Fruit fly (Drosophila melanogaster) whole organism, prepupa: ENCODE data around the gene Tdg.

Experiments
- Blimp-1 ChIP-seq: fragments of 200-800 bp; sonication (Bioruptor generic); optimal IDR thresholded peaks from 3 replicates; lab custom pipeline; 2017; ENCODE audit warnings: missing biosample characterization, missing genetic modification characterization, mild to moderate bottlenecking, moderate library complexity, missing genetic modification reagents
- CG10669 ChIP-seq: fragments of 200-800 bp; sonication (Bioruptor generic); optimal IDR thresholded peaks from 3 replicates; lab custom pipeline; 2018; ENCODE audit warnings: missing biosample characterization, mild to moderate bottlenecking, missing genetic modification characterization, moderate library complexity
- CG11294 ChIP-seq: fragments of 200-800 bp; sonication (Bioruptor generic); IDR thresholded peaks from 2 replicates; pipeline ENCODE4 v1.3.6; 2022; ENCODE audit warnings: missing biosample characterization, missing genetic modification characterization
- CG11902 ChIP-seq: fragments of 200-800 bp; sonication (Bioruptor generic); optimal IDR thresholded peaks from 3 replicates; lab custom pipeline; 2016; ENCODE audit warnings: missing biosample characterization, missing genetic modification characterization
- CG1621 ChIP-seq: fragments of 200-800 bp; sonication (Bioruptor generic); optimal IDR thresholded peaks from 3 replicates; lab custom pipeline; 2018; ENCODE audit warnings: missing biosample characterization, mild to moderate bottlenecking, missing genetic modification characterization
- CG16779 ChIP-seq: fragments of 200-800 bp; sonication (Bioruptor generic); optimal IDR thresholded peaks from 3 replicates; lab custom pipeline; 2017; ENCODE audit warnings: missing biosample characterization, mild to moderate bottlenecking, missing genetic modification characterization
- CG3032 ChIP-seq: fragments of 200-800 bp; optimal IDR thresholded peaks from 2 replicates; lab custom pipeline; 2019; ENCODE audit warnings: missing biosample characterization, mild to moderate bottlenecking, missing genetic modification characterization, moderate library complexity
- CG31627 ChIP-seq: fragments of 200-800 bp; sonication (Bioruptor generic); optimal IDR thresholded peaks from 3 replicates; lab custom pipeline; 2016; ENCODE audit warnings: missing biosample characterization, missing genetic modification characterization
- CG32006 ChIP-seq: fragments of 200-800 bp; sonication (Bioruptor generic); optimal IDR thresholded peaks from 3 replicates; lab custom pipeline; 2017; ENCODE audit warnings: missing biosample characterization, mild to moderate bottlenecking, missing genetic modification characterization
- CG3919 ChIP-seq: fragments of 200-800 bp; sonication (Bioruptor generic); optimal IDR thresholded peaks from 3 replicates; lab custom pipeline; 2016; ENCODE audit warnings: missing biosample characterization, missing genetic modification characterization
- CG4318 ChIP-seq: fragments of 200-800 bp; sonication (Bioruptor generic); optimal IDR thresholded peaks from 3 replicates; lab custom pipeline; 2017; ENCODE audit warnings: missing biosample characterization, mild to moderate bottlenecking, missing genetic modification characterization
- CG6276 ChIP-seq: fragments of 200-800 bp; sonication (Bioruptor generic); optimal IDR thresholded peaks from 2 replicates; lab custom pipeline; 2017; ENCODE audit warnings: missing biosample characterization, mild to moderate bottlenecking, missing genetic modification characterization
- CG7368 ChIP-seq: fragments of 200-800 bp; sonication (Bioruptor generic); optimal IDR thresholded peaks from 3 replicates; lab custom pipeline; 2016; ENCODE audit warnings: missing biosample characterization, missing genetic modification characterization
- CG9139 ChIP-seq: fragments of 200-800 bp; sonication (Bioruptor generic); optimal IDR thresholded peaks from 3 replicates; lab custom pipeline; 2017; ENCODE audit warnings: missing biosample characterization, mild to moderate bottlenecking, missing genetic modification characterization
- Eip75B ChIP-seq: fragments of 200-800 bp; sonication (Bioruptor generic); optimal IDR thresholded peaks from 3 replicates; lab custom pipeline; 2016; ENCODE audit warnings: missing biosample characterization, missing genetic modification characterization
- Eip78C ChIP-seq: fragments of 200-800 bp; sonication (Bioruptor generic); peaks from one replicate; lab custom pipeline; 2016; ENCODE audit warnings: missing biosample characterization, missing genetic modification characterization
- Eip93F ChIP-seq: fragments of 200-800 bp; sonication (Bioruptor generic); optimal IDR thresholded peaks from 2 replicates; lab custom pipeline; 2016; ENCODE audit warnings: missing biosample characterization, mild to moderate bottlenecking, missing genetic modification characterization
- Ets21C ChIP-seq: fragments of 200-800 bp; sonication (Bioruptor generic); optimal IDR thresholded peaks from 3 replicates; lab custom pipeline; 2016; ENCODE audit warnings: missing biosample characterization, missing genetic modification characterization
- Ets96B ChIP-seq: fragments of 200-800 bp; optimal IDR thresholded peaks from 2 replicates; lab custom pipeline; 2019; ENCODE audit warnings: missing biosample characterization, mild to moderate bottlenecking, missing genetic modification characterization, moderate library complexity
- Gug ChIP-seq: fragments of 200-800 bp; sonication (Bioruptor generic); IDR thresholded peaks from 2 replicates; pipeline ENCODE4 v1.3.6; 2022; ENCODE audit warnings: missing biosample characterization, missing genetic modification characterization
- Hr38 ChIP-seq: sonication (Bioruptor generic); optimal IDR thresholded peaks from 2 replicates; lab custom pipeline; 2016; ENCODE audit warnings: missing biosample characterization, missing genetic modification characterization
- Hr39 ChIP-seq: fragments of 200-800 bp; sonication (Bioruptor generic); optimal IDR thresholded peaks from 2 replicates; lab custom pipeline; 2016; ENCODE audit warnings: missing biosample characterization, missing genetic modification characterization
- Hr4 ChIP-seq: fragments of 200-800 bp; sonication (Bioruptor generic); optimal IDR thresholded peaks from 3 replicates; lab custom pipeline; 2016; ENCODE audit warnings: missing biosample characterization, missing genetic modification characterization
- Lpt ChIP-seq: fragments of 200-800 bp; sonication (Bioruptor generic); optimal IDR thresholded peaks from 3 replicates; lab custom pipeline; 2016; ENCODE audit warnings: missing biosample characterization, missing genetic modification characterization
- Met ChIP-seq: fragments of 200-800 bp; sonication (Bioruptor generic); optimal IDR thresholded peaks from 3 replicates; lab custom pipeline; 2016; ENCODE audit warnings: missing biosample characterization, missing genetic modification characterization
- OdsH ChIP-seq: fragments of 200-800 bp; sonication (Bioruptor generic); optimal IDR thresholded peaks from 3 replicates; lab custom pipeline; 2016; ENCODE audit warnings: missing biosample characterization, missing genetic modification characterization
- Smox ChIP-seq: fragments of 200-800 bp; sonication (Bioruptor generic); optimal IDR thresholded peaks from 3 replicates; lab custom pipeline; 2016; ENCODE audit warnings: missing biosample characterization, missing genetic modification characterization
- Sox102F ChIP-seq: fragments of 200-800 bp; sonication (Bioruptor generic); optimal IDR thresholded peaks from 2 replicates; lab custom pipeline; 2016; ENCODE audit warnings: missing biosample characterization, mild to moderate bottlenecking, missing genetic modification characterization
- Sox14 ChIP-seq: fragments of 200-800 bp; sonication (Bioruptor generic); optimal IDR thresholded peaks from 3 replicates; lab custom pipeline; 2016; ENCODE audit warnings: missing biosample characterization, missing genetic modification characterization
- Sox15 ChIP-seq: fragments of 200-800 bp; sonication (Bioruptor generic); optimal IDR thresholded peaks from 3 replicates; lab custom pipeline; 2016; ENCODE audit warnings: missing biosample characterization, missing genetic modification characterization
- achi ChIP-seq: fragments of 200-800 bp; sonication (Bioruptor generic); optimal IDR thresholded peaks from 3 replicates; lab custom pipeline; 2016; ENCODE audit warnings: missing biosample characterization, missing genetic modification characterization
- acj6 ChIP-seq: fragments of 200-800 bp; sonication (Bioruptor generic); optimal IDR thresholded peaks from 3 replicates; lab custom pipeline; 2016; ENCODE audit warnings: missing biosample characterization, missing genetic modification characterization
- cyc ChIP-seq: fragments of 200-800 bp; sonication (Bioruptor generic); optimal IDR thresholded peaks from 3 replicates; lab custom pipeline; 2016; ENCODE audit warnings: missing biosample characterization, missing genetic modification characterization
- dac ChIP-seq: fragments of 200-800 bp; sonication (Bioruptor generic); optimal IDR thresholded peaks from 2 replicates; lab custom pipeline; 2017; ENCODE audit warnings: missing biosample characterization, mild to moderate bottlenecking, missing genetic modification characterization
- dsx ChIP-seq: fragments of 200-800 bp; optimal IDR thresholded peaks from 3 replicates; lab custom pipeline; 2019; ENCODE audit warnings: missing biosample characterization, mild to moderate bottlenecking, missing genetic modification characterization, moderate library complexity; ENCODE audit not compliant: poor library complexity, severe bottlenecking
- eg ChIP-seq: fragments of 200-800 bp; sonication (Bioruptor generic); IDR thresholded peaks from 3 replicates; pipeline ENCODE4 v1.3.6; 2022; ENCODE audit warnings: missing biosample characterization, missing genetic modification characterization
- fd59A ChIP-seq: fragments of 200-800 bp; sonication (Bioruptor generic); optimal IDR thresholded peaks from 2 replicates; lab custom pipeline; 2017; ENCODE audit warnings: missing biosample characterization, mild to moderate bottlenecking, missing genetic modification characterization, missing genetic modification reagents
- fkh ChIP-seq: fragments of 200-800 bp; sonication (Bioruptor generic); optimal IDR thresholded peaks from 3 replicates; lab custom pipeline; 2017; ENCODE audit warnings: missing biosample characterization, mild to moderate bottlenecking, missing genetic modification characterization, moderate library complexity
- pdm3 ChIP-seq: fragments of 200-800 bp; sonication (Bioruptor generic); optimal IDR thresholded peaks from 3 replicates; lab custom pipeline; 2016; ENCODE audit warnings: missing biosample characterization, missing genetic modification characterization
- salr ChIP-seq, 2 experiments: fragments of 200-800 bp; sonication (Bioruptor generic); optimal IDR thresholded peaks; 3 replicates each; lab custom pipeline; 2016 to 2018; ENCODE audit warnings: missing biosample characterization in 2 of 2, missing genetic modification characterization in 2 of 2, mild to moderate bottlenecking in 1 of 2
- svp ChIP-seq: fragments of 200-800 bp; sonication (Bioruptor generic); peaks from one replicate; lab custom pipeline; 2016; ENCODE audit warnings: missing biosample characterization, missing genetic modification characterization
- vri ChIP-seq: fragments of 200-800 bp; sonication (Bioruptor generic); optimal IDR thresholded peaks from 3 replicates; lab custom pipeline; 2016; ENCODE audit warnings: missing biosample characterization, mild to moderate bottlenecking, missing genetic modification characterization

Gene Tdg

DNA sequence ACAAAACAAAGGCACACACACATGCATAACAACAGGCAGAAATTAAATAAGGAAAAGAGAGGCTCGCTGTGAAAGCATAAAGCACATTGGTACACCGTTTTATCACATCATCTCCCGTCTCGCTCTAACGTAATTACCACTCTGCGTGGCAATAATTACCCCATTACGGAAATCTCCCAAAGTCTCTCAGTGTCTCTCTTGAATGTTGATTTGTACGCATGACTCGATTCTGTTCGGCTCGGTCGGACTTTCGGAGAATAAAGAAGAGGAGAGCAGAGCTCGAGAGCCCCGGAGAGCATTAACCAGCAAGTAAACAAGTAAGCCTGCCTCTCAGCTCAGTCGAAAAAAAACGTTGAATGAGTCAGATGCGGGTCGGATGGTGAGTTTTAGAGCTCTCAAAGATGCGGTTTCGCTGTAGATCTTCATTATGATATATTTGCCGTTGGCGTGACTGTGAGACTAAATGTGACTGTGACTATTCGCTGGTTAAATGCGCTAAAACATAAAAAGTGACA lies 56.1 kb downstream of the Tdg start, which contains the start of gene zfh2 (continued):
- TF ChIP-seq CG16779 (tag; lab: Kevin White, UChicago) = no peak
- no peak for TF ChIP-seq dsx (GFP tag; lab: Kevin White, UChicago)
- no peak for TF ChIP-seq OdsH (GFP tag; lab: Kevin White, UChicago)
- no peak for TF ChIP-seq Ets96B (tag; lab: Kevin White, UChicago)
- no peak for TF ChIP-seq CG4318 (GFP tag; lab: Kevin White, UChicago)
- TF ChIP-seq CG6276 (GFP tag; lab: Kevin White, UChicago) = no peak
- TF ChIP-seq fkh = peak; percentile 81
- no peak for TF ChIP-seq Sox15 (GFP tag; lab: Kevin White, UChicago)
- TF ChIP-seq Hr38 (GFP tag; lab: Kevin White, UChicago) = no peak
- TF ChIP-seq dac (GFP tag; lab: Kevin White, UChicago) = no peak
- no peak for TF ChIP-seq CG7368 (GFP tag; lab: Kevin White, UChicago)
- no peak for TF ChIP-seq Smox (GFP tag; lab: Kevin White, UChicago)
- no peak for TF ChIP-seq Ets21C (GFP tag; lab: Kevin White, UChicago)
- TF ChIP-seq Lpt (GFP tag; lab: Kevin White, UChicago) = peak; percentile 16
- TF ChIP-seq salr (GFP tag; optimal IDR thresholded peaks at IDR 0.05; lab: Kevin White, UChicago) = no peak
- no peak for TF ChIP-seq achi (GFP tag; lab: Kevin White, UChicago)
- TF ChIP-seq CG11294 (GFP tag; lab: Robert Waterston, UW) = no peak
- TF ChIP-seq CG3032 = no peak
- no peak for TF ChIP-seq cyc

DNA sequence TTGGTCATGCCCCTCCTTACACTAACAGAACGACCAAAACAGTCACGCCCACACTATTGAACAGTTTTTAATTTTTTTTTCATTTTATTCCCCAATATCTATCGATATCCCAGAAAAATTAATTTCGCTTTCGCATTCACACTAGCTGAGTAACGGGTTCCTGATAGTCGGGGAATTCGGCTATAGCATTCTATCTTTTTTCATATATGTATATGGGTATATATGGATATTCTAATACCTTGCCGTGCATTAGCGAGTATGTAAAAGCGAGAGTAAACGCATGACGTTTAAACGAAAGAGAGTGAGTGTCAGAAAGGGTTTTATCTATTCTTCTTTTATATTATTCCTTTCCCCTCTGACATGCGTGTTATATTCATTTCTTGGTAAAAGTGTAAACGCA lies 58.6 kb downstream of the Tdg start:
- TF ChIP-seq salr (GFP tag; optimal IDR thresholded peaks at IDR 0.05; lab: Kevin White, UChicago) (no peak), Gug (GFP tag; lab: Robert Waterston, UW) (no peak), CG6276 (GFP tag; lab: Kevin White, UChicago) (no peak), fd59A (GFP tag; lab: Kevin White, UChicago) (no peak), CG16779 (tag; lab: Kevin White, UChicago) (no peak), Hr39 (GFP tag; lab: Kevin White, UChicago) (no peak), Blimp-1 (GFP tag; lab: Kevin White, UChicago) (no peak)

DNA sequence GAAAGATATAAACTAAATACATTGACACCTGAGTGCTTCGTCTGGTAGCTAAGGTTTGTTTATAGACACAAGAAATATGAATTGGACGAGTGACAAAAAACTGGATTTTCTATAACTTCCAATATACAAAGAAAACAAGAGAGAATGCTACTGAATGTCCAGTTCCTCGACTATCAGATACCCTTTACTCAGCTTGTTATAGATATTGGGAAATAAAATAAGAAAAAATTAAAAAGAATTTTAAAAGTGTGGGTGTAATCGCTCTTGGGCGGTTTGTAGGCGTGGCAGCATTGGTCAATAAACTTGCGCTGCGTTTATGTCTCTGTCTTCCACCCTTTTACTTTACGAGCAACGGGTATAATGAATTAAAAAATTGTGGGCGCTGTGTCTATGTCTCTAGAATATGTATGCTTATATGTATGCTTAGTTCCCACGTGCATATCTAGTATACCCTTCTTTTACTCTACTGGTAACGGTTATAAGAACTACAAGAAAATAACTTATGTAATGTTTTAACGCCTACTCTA lies 59.3 kb downstream of the Tdg start:
- no peak for TF ChIP-seq achi (GFP tag; lab: Kevin White, UChicago)
- no peak for TF ChIP-seq Hr38 (GFP tag; lab: Kevin White, UChicago)
- peak; percentile 52 for TF ChIP-seq Eip78C (GFP tag; lab: Kevin White, UChicago)
- TF ChIP-seq eg = no peak
- TF ChIP-seq, all 60 proteins: peak for 1

DNA sequence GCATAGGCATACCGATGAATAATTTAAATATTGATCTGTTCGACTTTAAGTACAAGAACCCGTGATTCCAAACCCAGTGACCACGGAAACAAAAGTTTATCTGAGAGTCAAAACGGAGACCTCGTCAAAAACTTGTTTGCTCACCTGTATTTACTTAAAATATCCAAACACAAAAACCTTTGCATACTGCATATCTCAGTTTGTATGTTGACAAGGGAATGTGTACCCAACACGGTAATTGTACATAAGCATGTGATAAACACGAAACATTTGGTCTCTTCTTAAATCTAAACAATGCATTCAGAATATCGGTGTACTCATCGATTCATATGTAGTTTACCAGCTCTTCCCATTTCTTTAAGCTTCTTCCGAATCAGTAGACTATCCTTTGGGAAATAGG lies 59.9 kb downstream of the Tdg start:
- no peak for TF ChIP-seq Met
- no peak for TF ChIP-seq dsx (GFP tag; lab: Kevin White, UChicago)
- no peak for TF ChIP-seq CG32006 (GFP tag; lab: Kevin White, UChicago)
- TF ChIP-seq Eip93F (GFP tag; lab: Kevin White, UChicago) = no peak
- no peak for TF ChIP-seq Ets96B (tag; lab: Kevin White, UChicago)
- no peak for TF ChIP-seq salr (GFP tag; optimal IDR thresholded peaks at IDR 0.05; lab: Kevin White, UChicago)
- no peak for TF ChIP-seq CG6276 (GFP tag; lab: Kevin White, UChicago)
- TF ChIP-seq cyc = no peak
- no peak for TF ChIP-seq pdm3 (GFP tag; lab: Kevin White, UChicago)
- no peak for TF ChIP-seq CG3032
- TF ChIP-seq svp (GFP tag; lab: Kevin White, UChicago) = no peak
- TF ChIP-seq Sox14 (GFP tag; lab: Kevin White, UChicago) = no peak
- peak; percentile 13 for TF ChIP-seq Smox (GFP tag; lab: Kevin White, UChicago)
- TF ChIP-seq Ets21C (GFP tag; lab: Kevin White, UChicago) = no peak
- TF ChIP-seq CG9139 = no peak
- no peak for TF ChIP-seq CG3919 (GFP tag; lab: Kevin White, UChicago)
- no peak for TF ChIP-seq CG7368 (GFP tag; lab: Kevin White, UChicago)
- no peak for TF ChIP-seq CG10669 (GFP tag; lab: Kevin White, UChicago)
- TF ChIP-seq Hr38 (GFP tag; lab: Kevin White, UChicago) = no peak
- no peak for TF ChIP-seq Hr39 (GFP tag; lab: Kevin White, UChicago)
- TF ChIP-seq Blimp-1 (GFP tag; lab: Kevin White, UChicago) = peak; percentile 21
- no peak for TF ChIP-seq CG11294 (GFP tag; lab: Robert Waterston, UW)
- peak; percentile 98 for TF ChIP-seq fkh
- no peak for TF ChIP-seq Eip75B (GFP tag; lab: Kevin White, UChicago)
- TF ChIP-seq CG4318 (GFP tag; lab: Kevin White, UChicago) = no peak
- TF ChIP-seq Sox102F = peak; percentile 39
- TF ChIP-seq vri (GFP tag; lab: Kevin White, UChicago) = peak; percentile 72
- TF ChIP-seq Sox15 (GFP tag; lab: Kevin White, UChicago) = no peak
- TF ChIP-seq acj6 (GFP tag; lab: Kevin White, UChicago) = no peak
- no peak for TF ChIP-seq Hr4 (GFP tag; lab: Kevin White, UChicago)
- no peak for TF ChIP-seq CG31627 (GFP tag; lab: Kevin White, UChicago)
- TF ChIP-seq eg = no peak
- TF ChIP-seq CG1621 (tag; lab: Kevin White, UChicago) = no peak
- TF ChIP-seq CG11902 (GFP tag; lab: Kevin White, UChicago) = no peak
